Worm (Caenorhabditis elegans) whole organism, L2 larva: Measurements from ENCODE around the gene gskl-1.

Source experiments
- C34F6.9 ChIP-seq: fragments of 150-350 bp; optimal IDR thresholded peaks from 2 replicates; lab custom pipeline; 2014; ENCODE audit warnings: missing biosample characterization, missing genetic modification characterization
- F13H6.1 ChIP-seq: sonication (generic microtip); optimal IDR thresholded peaks from 2 replicates; lab custom pipeline; 2016; ENCODE audit warnings: missing genetic modification characterization, missing compliant biosample characterization
- R02D3.7 ChIP-seq: fragments of 150-350 bp; optimal IDR thresholded peaks from 2 replicates; lab custom pipeline; 2014; ENCODE audit warnings: missing biosample characterization, missing genetic modification characterization
- Y55F3AM.14 ChIP-seq: fragments of 200-800 bp; sonication (Bioruptor generic); optimal IDR thresholded peaks from 2 replicates; lab custom pipeline; 2018; ENCODE audit warnings: mild to moderate bottlenecking, missing genetic modification characterization, missing compliant biosample characterization
- ZK546.5 ChIP-seq: sonication (generic microtip); optimal IDR thresholded peaks from 2 replicates; lab custom pipeline; 2017; ENCODE audit warnings: missing biosample characterization, missing genetic modification characterization
- alr-1 ChIP-seq: fragments of 150-350 bp; optimal IDR thresholded peaks from 2 replicates; lab custom pipeline; 2014; ENCODE audit warnings: missing biosample characterization, missing genetic modification characterization
- aly-2 ChIP-seq: fragments of 150-350 bp; optimal IDR thresholded peaks from 2 replicates; lab custom pipeline; 2014; ENCODE audit warnings: missing biosample characterization, missing genetic modification characterization
- blmp-1 ChIP-seq: sonication (generic microtip); optimal IDR thresholded peaks from 2 replicates; lab custom pipeline; 2017; ENCODE audit warnings: missing genetic modification characterization, mild to moderate bottlenecking, missing compliant biosample characterization, antibody characterized with exemption, moderate library complexity; ENCODE audit not compliant: insufficient read depth
- ceh-16 ChIP-seq: fragments of 150-350 bp; optimal IDR thresholded peaks from 2 replicates; lab custom pipeline; 2014; ENCODE audit warnings: missing biosample characterization, missing genetic modification characterization
- ceh-82 ChIP-seq: fragments of 150-350 bp; optimal IDR thresholded peaks from 2 replicates; lab custom pipeline; 2014; ENCODE audit warnings: missing biosample characterization, missing genetic modification characterization
- crh-2 ChIP-seq: sonication (generic microtip); optimal IDR thresholded peaks from 2 replicates; lab custom pipeline; 2017; ENCODE audit warnings: missing biosample characterization, missing genetic modification characterization
- dmd-4 ChIP-seq: sonication (generic microtip); optimal IDR thresholded peaks from 2 replicates; lab custom pipeline; 2017; ENCODE audit warnings: missing biosample characterization, missing genetic modification characterization
- elt-1 ChIP-seq: fragments of 150-350 bp; optimal IDR thresholded peaks from 2 replicates; lab custom pipeline; 2014; ENCODE audit warnings: missing biosample characterization, missing genetic modification characterization
- elt-3 ChIP-seq: sonication (generic microtip); optimal IDR thresholded peaks from 2 replicates; lab custom pipeline; 2017; ENCODE audit warnings: missing biosample characterization, missing genetic modification characterization
- fos-1 ChIP-seq: fragments of 150-350 bp; optimal IDR thresholded peaks from 2 replicates; lab custom pipeline; 2014; ENCODE audit warnings: missing biosample characterization, missing genetic modification characterization
- gmeb-1 ChIP-seq: fragments of 150-350 bp; optimal IDR thresholded peaks from 2 replicates; lab custom pipeline; 2014; ENCODE audit warnings: missing biosample characterization, missing genetic modification characterization
- lin-13 ChIP-seq: fragments of 150-350 bp; optimal IDR thresholded peaks from 2 replicates; lab custom pipeline; 2014; ENCODE audit warnings: missing biosample characterization, missing genetic modification reagents, missing genetic modification characterization
- lin-39 ChIP-seq: fragments of 150-350 bp; optimal IDR thresholded peaks from 2 replicates; lab custom pipeline; 2014; ENCODE audit warnings: missing biosample characterization, missing genetic modification reagents, missing genetic modification characterization
- lsy-2 ChIP-seq, 2 experiments: fragments of 150-350 bp in 1 of 2; sonication (generic microtip) in 1 of 2; optimal IDR thresholded peaks; 2 replicates each; lab custom pipeline; 2014 to 2017; ENCODE audit warnings: missing biosample characterization in 2 of 2, missing genetic modification characterization in 2 of 2
- mab-5 ChIP-seq: fragments of 150-350 bp; optimal IDR thresholded peaks from 2 replicates; lab custom pipeline; 2014; ENCODE audit warnings: missing biosample characterization, missing genetic modification characterization
- mbf-1 ChIP-seq: sonication (generic microtip); optimal IDR thresholded peaks from 2 replicates; lab custom pipeline; 2017; ENCODE audit warnings: missing biosample characterization, missing genetic modification characterization
- nhr-10 ChIP-seq: sonication (generic microtip); optimal IDR thresholded peaks from 2 replicates; lab custom pipeline; 2017; ENCODE audit warnings: missing biosample characterization, missing genetic modification characterization
- nhr-11 ChIP-seq: fragments of 150-350 bp; optimal IDR thresholded peaks from 2 replicates; lab custom pipeline; 2014; ENCODE audit warnings: missing biosample characterization, missing genetic modification characterization
- nhr-12 ChIP-seq: fragments of 150-350 bp; optimal IDR thresholded peaks from 2 replicates; lab custom pipeline; 2014; ENCODE audit warnings: missing biosample characterization, missing genetic modification characterization
- nhr-129 ChIP-seq: fragments of 150-350 bp; optimal IDR thresholded peaks from 2 replicates; lab custom pipeline; 2014; ENCODE audit warnings: missing biosample characterization, missing genetic modification characterization
- nhr-21 ChIP-seq: fragments of 150-350 bp; optimal IDR thresholded peaks from 2 replicates; lab custom pipeline; 2014; ENCODE audit warnings: missing biosample characterization, missing genetic modification characterization
- nhr-23 ChIP-seq: fragments of 150-350 bp; optimal IDR thresholded peaks from 2 replicates; lab custom pipeline; 2014; ENCODE audit warnings: missing biosample characterization, missing genetic modification reagents, missing genetic modification characterization
- nhr-237 ChIP-seq: fragments of 150-350 bp; optimal IDR thresholded peaks from 2 replicates; lab custom pipeline; 2014; ENCODE audit warnings: missing biosample characterization, missing genetic modification characterization
- nhr-25 ChIP-seq: fragments of 150-350 bp; sonication (generic microtip); optimal IDR thresholded peaks from 3 replicates; lab custom pipeline; 2014; ENCODE audit warnings: missing biosample characterization, missing genetic modification characterization
- nhr-6 ChIP-seq: fragments of 150-350 bp; optimal IDR thresholded peaks from 2 replicates; lab custom pipeline; 2014; ENCODE audit warnings: missing biosample characterization, missing genetic modification characterization
- nhr-77 ChIP-seq: fragments of 150-350 bp; optimal IDR thresholded peaks from 2 replicates; lab custom pipeline; 2014; ENCODE audit warnings: missing biosample characterization, missing genetic modification characterization
- peb-1 ChIP-seq: fragments of 150-350 bp; optimal IDR thresholded peaks from 2 replicates; lab custom pipeline; 2014; ENCODE audit warnings: missing biosample characterization, missing genetic modification characterization
- sem-4 ChIP-seq: fragments of 150-350 bp; optimal IDR thresholded peaks from 2 replicates; lab custom pipeline; 2014; ENCODE audit warnings: missing biosample characterization, missing genetic modification reagents, missing genetic modification characterization
- skn-1 ChIP-seq: sonication (generic microtip); optimal IDR thresholded peaks from 2 replicates; lab custom pipeline; 2017; ENCODE audit warnings: missing biosample characterization, missing genetic modification characterization
- sma-3 ChIP-seq: sonication (generic microtip); optimal IDR thresholded peaks from 2 replicates; lab custom pipeline; 2016; ENCODE audit warnings: missing genetic modification reagents, missing genetic modification characterization, missing compliant biosample characterization
- sma-9 ChIP-seq, 2 experiments: fragments of 150-350 bp in 1 of 2; sonication (generic microtip) in 1 of 2; optimal IDR thresholded peaks; 2 replicates each; lab custom pipeline; 2014 to 2016; ENCODE audit warnings: missing genetic modification characterization in 2 of 2, mild to moderate bottlenecking in 1 of 2, missing biosample characterization in 1 of 2, missing compliant biosample characterization in 1 of 2, missing genetic modification reagents in 1 of 2, moderate library complexity in 1 of 2
- snpc-4 ChIP-seq: fragments of 150-350 bp; optimal IDR thresholded peaks from 2 replicates; lab custom pipeline; 2014; ENCODE audit warnings: missing biosample characterization, missing genetic modification characterization
- unc-39 ChIP-seq: fragments of 150-350 bp; optimal IDR thresholded peaks from 2 replicates; lab custom pipeline; 2014; ENCODE audit warnings: missing biosample characterization, missing genetic modification characterization
- unc-55 ChIP-seq: fragments of 150-350 bp; sonication (generic microtip); optimal IDR thresholded peaks from 3 replicates; lab custom pipeline; 2014; ENCODE audit warnings: missing biosample characterization, missing genetic modification reagents, missing genetic modification characterization
- unc-62 ChIP-seq: fragments of 150-350 bp; optimal IDR thresholded peaks from 2 replicates; lab custom pipeline; 2014; ENCODE audit warnings: missing biosample characterization, missing genetic modification reagents, missing genetic modification characterization
- ztf-1 ChIP-seq: fragments of 200-800 bp; sonication (Bioruptor generic); conservative IDR thresholded peaks from 2 replicates; pipeline ENCODE4 v1.3.6; 2022; ENCODE audit warnings: missing genetic modification characterization, missing compliant biosample characterization
- ztf-11 ChIP-seq: sonication (generic microtip); optimal IDR thresholded peaks from 2 replicates; lab custom pipeline; 2017; ENCODE audit warnings: missing biosample characterization, missing genetic modification characterization
- ztf-4 ChIP-seq: fragments of 150-350 bp; optimal IDR thresholded peaks from 2 replicates; lab custom pipeline; 2014; ENCODE audit warnings: missing biosample characterization, missing genetic modification characterization

Gene gskl-1

ce11 chrII:10986461-10987090 lies 39.2 kb downstream of the gskl-1 start:
- TF ChIP-seq fos-1 (tag; lab: Kevin White, UChicago) = no peak
- no peak for TF ChIP-seq nhr-237 (tag; lab: Kevin White, UChicago)
- no peak for TF ChIP-seq crh-2 (tag; lab: Kevin White, UChicago)
- TF ChIP-seq ceh-16 (tag; lab: Kevin White, UChicago) = no peak
- no peak for TF ChIP-seq ztf-11 (tag; lab: Kevin White, UChicago)
- no peak for TF ChIP-seq sma-3
- TF ChIP-seq unc-55 (GFP tag; lab: Kevin White, UChicago) = peak; percentile 44
- TF ChIP-seq snpc-4 = no peak
- TF ChIP-seq R02D3.7 (tag; lab: Kevin White, UChicago) = no peak
- TF ChIP-seq nhr-11 (tag; lab: Kevin White, UChicago) = no peak
- peak; percentile 31 for TF ChIP-seq mab-5
- no peak for TF ChIP-seq blmp-1
- TF ChIP-seq, all 48 proteins: peak for 2

- TF ChIP-seq nhr-6 = no peak
- no peak for TF ChIP-seq dmd-4 (tag; lab: Kevin White, UChicago)
- no peak for TF ChIP-seq unc-62 (GFP tag; lab: Kevin White, UChicago)
- TF ChIP-seq ztf-1 (GFP tag; lab: Robert Waterston, UW) = no peak
- no peak for TF ChIP-seq lsy-2 (tag; optimal IDR thresholded peaks at IDR 0.05; lab: Kevin White, UChicago)
- no peak for TF ChIP-seq nhr-10 (tag; lab: Kevin White, UChicago)
- no peak for TF ChIP-seq sma-3
- no peak for TF ChIP-seq unc-55 (GFP tag; lab: Kevin White, UChicago)
- TF ChIP-seq R02D3.7 (tag; lab: Kevin White, UChicago) = no peak
- no peak for TF ChIP-seq alr-1 (tag; lab: Kevin White, UChicago)
- TF ChIP-seq snpc-4 = no peak
- no peak for TF ChIP-seq mab-5
- TF ChIP-seq nhr-21 (tag; lab: Kevin White, UChicago) = no peak
- no peak for TF ChIP-seq ceh-82
- no peak for TF ChIP-seq nhr-237 (tag; lab: Kevin White, UChicago)
- TF ChIP-seq lin-13 = no peak
- TF ChIP-seq aly-2 = no peak
- TF ChIP-seq nhr-77 (tag; lab: Kevin White, UChicago) = no peak
- TF ChIP-seq nhr-25 (tag; lab: Kevin White, UChicago) = no peak
- no peak for TF ChIP-seq elt-1
Measured at ce11 chrII:10988575-10988974, 41.2 kb downstream of the gskl-1 start.

DNA sequence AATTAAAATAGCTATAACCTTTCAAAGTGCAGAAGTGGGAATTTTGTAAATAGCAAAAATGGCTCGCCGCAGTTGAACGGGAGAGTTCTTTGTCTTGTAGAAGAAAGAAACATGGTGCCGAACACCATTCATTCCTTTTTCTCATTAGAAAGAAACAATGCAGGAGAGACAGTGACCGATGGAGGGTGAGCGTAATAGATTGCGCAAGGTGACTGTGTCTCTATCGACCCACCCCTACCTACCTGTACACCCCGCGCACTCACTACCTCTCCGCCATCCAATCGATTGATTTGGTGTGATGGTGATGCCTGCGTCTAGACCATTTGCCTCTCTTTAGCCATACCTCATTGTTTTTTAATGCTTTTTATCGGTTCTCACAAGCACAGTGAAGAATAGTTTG lies 41.8 kb downstream of the gskl-1 start:
- no peak for TF ChIP-seq F13H6.1 (tag; lab: Kevin White, UChicago)
- no peak for TF ChIP-seq ztf-1 (GFP tag; lab: Robert Waterston, UW)
- no peak for TF ChIP-seq lin-13
- TF ChIP-seq sma-3 = no peak
- TF ChIP-seq C34F6.9 (tag; lab: Kevin White, UChicago) = no peak

- TF ChIP-seq sem-4 (tag; lab: Kevin White, UChicago) (peak; percentile 21), sma-3 (no peak), ceh-16 (tag; lab: Kevin White, UChicago) (no peak), R02D3.7 (tag; lab: Kevin White, UChicago) (no peak), nhr-77 (tag; lab: Kevin White, UChicago) (no peak), mbf-1 (tag; lab: Kevin White, UChicago) (no peak), crh-2 (tag; lab: Kevin White, UChicago) (peak; percentile 4), blmp-1 (no peak), peb-1 (tag; lab: Kevin White, UChicago) (no peak), nhr-129 (tag; lab: Kevin White, UChicago) (peak; percentile 25), F13H6.1 (tag; lab: Kevin White, UChicago) (no peak), elt-1 (no peak), unc-39 (tag; lab: Kevin White, UChicago) (no peak), nhr-21 (tag; lab: Kevin White, UChicago) (no peak), Y55F3AM.14 (GFP tag; lab: Kevin White, UChicago) (no peak), aly-2 (no peak), lin-13 (no peak), elt-3 (tag; lab: Kevin White, UChicago) (no peak), ZK546.5 (tag; lab: Kevin White, UChicago) (no peak), C34F6.9 (tag; lab: Kevin White, UChicago) (peak; percentile 13), lin-39 (tag; lab: Kevin White, UChicago) (no peak), nhr-23 (tag; lab: Kevin White, UChicago) (no peak), snpc-4 (no peak), dmd-4 (tag; lab: Kevin White, UChicago) (no peak), sma-9 (GFP tag; optimal IDR thresholded peaks at IDR 0.05; lab: Kevin White, UChicago) (peak; percentile 23), sma-9 (tag; optimal IDR thresholded peaks at IDR 0.05; lab: Kevin White, UChicago) (no peak), nhr-237 (tag; lab: Kevin White, UChicago) (no peak), ztf-4 (no peak), nhr-12 (tag; lab: Kevin White, UChicago) (no peak), skn-1 (tag; lab: Kevin White, UChicago) (no peak), nhr-10 (tag; lab: Kevin White, UChicago) (no peak), mab-5 (no peak), ztf-1 (GFP tag; lab: Robert Waterston, UW) (no peak), nhr-11 (tag; lab: Kevin White, UChicago) (no peak), nhr-25 (tag; lab: Kevin White, UChicago) (no peak), fos-1 (tag; lab: Kevin White, UChicago) (no peak), gmeb-1 (tag; lab: Kevin White, UChicago) (no peak), lsy-2 (tag; optimal IDR thresholded peaks at IDR 0.05; lab: Kevin White, UChicago) (peak in 1 of 2 experiments; percentile 13), alr-1 (tag; lab: Kevin White, UChicago) (no peak), unc-62 (GFP tag; lab: Kevin White, UChicago) (no peak)
Measured at ce11 chrII:10990592-10990991, 43.2 kb downstream of the gskl-1 start.
